Fruit fly (Drosophila melanogaster) whole organism, embryonic: ENCODE measurements around the gene CG33267.

ENCODE experiments used
- CG10147 ChIP-seq: fragments of 200-800 bp; sonication (Bioruptor generic); optimal IDR thresholded peaks from 2 replicates; lab custom pipeline; 2019; ENCODE audit warnings: missing biosample characterization, mild to moderate bottlenecking, missing genetic modification characterization, moderate library complexity
- CG10267 ChIP-seq: fragments of 200-800 bp; sonication (Bioruptor generic); optimal IDR thresholded peaks from 2 replicates; lab custom pipeline; 2018; ENCODE audit warnings: missing biosample characterization, mild to moderate bottlenecking, missing genetic modification characterization, moderate library complexity
- CG10462 ChIP-seq: fragments of 200-800 bp; sonication (Bioruptor generic); optimal IDR thresholded peaks from 2 replicates; lab custom pipeline; 2016; ENCODE audit warnings: missing biosample characterization, missing genetic modification characterization
- CG13123 ChIP-seq: fragments of 200-800 bp; sonication (Bioruptor generic); optimal IDR thresholded peaks from 2 replicates; lab custom pipeline; 2016; ENCODE audit warnings: missing biosample characterization, missing genetic modification characterization
- CG14667 ChIP-seq: fragments of 200-800 bp; sonication (Bioruptor generic); IDR thresholded peaks from 2 replicates; pipeline ENCODE4 v1.3.6; 2022; ENCODE audit warnings: missing biosample characterization, missing genetic modification characterization
- CG15514 ChIP-seq: fragments of 200-800 bp; sonication (Bioruptor generic); optimal IDR thresholded peaks from 3 replicates; lab custom pipeline; 2017; ENCODE audit warnings: missing biosample characterization, missing genetic modification characterization, mild to moderate bottlenecking, moderate library complexity, missing genetic modification reagents
- CG1602 ChIP-seq: fragments of 200-800 bp; sonication (Bioruptor generic); optimal IDR thresholded peaks from 3 replicates; lab custom pipeline; 2016; ENCODE audit warnings: missing biosample characterization, missing genetic modification characterization
- CG16813 ChIP-seq: fragments of 200-800 bp; sonication (Bioruptor generic); IDR thresholded peaks from 3 replicates; pipeline ENCODE4 v1.3.6; 2022; ENCODE audit warnings: missing biosample characterization, missing genetic modification characterization; ENCODE audit not compliant: partially characterized antibody
- CG17361 ChIP-seq: fragments of 200-800 bp; sonication (Bioruptor generic); IDR thresholded peaks from 3 replicates; pipeline ENCODE4 v1.3.6; 2022; ENCODE audit warnings: missing biosample characterization, missing genetic modification characterization
- CG17612 ChIP-seq: fragments of 200-800 bp; sonication (Bioruptor generic); IDR thresholded peaks from 2 replicates; pipeline ENCODE4 v1.3.6; 2022; ENCODE audit warnings: missing biosample characterization, missing genetic modification characterization
- CG17802 ChIP-seq: fragments of 200-800 bp; sonication (Bioruptor generic); optimal IDR thresholded peaks from 2 replicates; lab custom pipeline; 2018; ENCODE audit warnings: missing biosample characterization, mild to moderate bottlenecking, missing genetic modification characterization, moderate library complexity
- CG2199 ChIP-seq: fragments of 200-800 bp; sonication (Bioruptor generic); IDR thresholded peaks from 3 replicates; pipeline ENCODE4 v1.3.6; 2022; ENCODE audit warnings: missing biosample characterization, missing genetic modification characterization
- CG3726 ChIP-seq: fragments of 200-800 bp; sonication (Bioruptor generic); IDR thresholded peaks from 3 replicates; pipeline ENCODE4, ENCODE4 v1.3.6; 2022; ENCODE audit warnings: missing biosample characterization, missing genetic modification characterization
- CG3847 ChIP-seq: fragments of 200-800 bp; sonication (Bioruptor generic); IDR thresholded peaks from 2 replicates; pipeline ENCODE4 v1.3.6; 2022; ENCODE audit warnings: missing biosample characterization, missing genetic modification characterization
- CG4707 ChIP-seq: fragments of 200-800 bp; sonication (Bioruptor generic); optimal IDR thresholded peaks from 2 replicates; lab custom pipeline; 2018; ENCODE audit warnings: missing biosample characterization, mild to moderate bottlenecking, missing genetic modification characterization, moderate library complexity
- CG8089 ChIP-seq: fragments of 200-800 bp; sonication (Bioruptor generic); optimal IDR thresholded peaks from 3 replicates; lab custom pipeline; 2016; ENCODE audit warnings: missing biosample characterization, missing genetic modification characterization
- CG9727 ChIP-seq: fragments of 200-800 bp; sonication (Bioruptor generic); optimal IDR thresholded peaks from 3 replicates; lab custom pipeline; 2017; ENCODE audit warnings: missing biosample characterization, mild to moderate bottlenecking, missing genetic modification characterization
- Camta ChIP-seq: fragments of 200-800 bp; sonication (Bioruptor generic); optimal IDR thresholded peaks from 2 replicates; lab custom pipeline; 2016; ENCODE audit warnings: missing biosample characterization, missing genetic modification characterization
- Chrac-16 ChIP-seq: fragments of 200-800 bp; sonication (Bioruptor generic); optimal IDR thresholded peaks from 3 replicates; lab custom pipeline; 2016; ENCODE audit warnings: missing biosample characterization, missing genetic modification characterization
- Dref ChIP-seq: fragments of 200-800 bp; sonication (Bioruptor generic); IDR thresholded peaks from 2 replicates; pipeline ENCODE4 v1.3.6; 2022; ENCODE audit warnings: missing biosample characterization, missing genetic modification characterization
- Eip74EF ChIP-seq, 2 experiments: fragments of 200-800 bp in 1 of 2; fragments of >200 bp in 1 of 2; sonication (Bioruptor generic) in 1 of 2; optimal IDR thresholded peaks; 2 replicates each; lab custom pipeline; 2017 to 2019; ENCODE audit warnings: missing biosample characterization in 2 of 2, missing genetic modification characterization in 2 of 2, mild to moderate bottlenecking in 1 of 2, moderate library complexity in 1 of 2
- Fer1 ChIP-seq: fragments of 200-800 bp; sonication (Bioruptor generic); optimal IDR thresholded peaks from 2 replicates; lab custom pipeline; 2017; ENCODE audit warnings: missing biosample characterization, mild to moderate bottlenecking, missing genetic modification characterization
- H15 ChIP-seq: fragments of 200-800 bp; sonication (Bioruptor generic); IDR thresholded peaks from 3 replicates; pipeline ENCODE4 v1.3.6; 2022; ENCODE audit warnings: missing biosample characterization, missing genetic modification characterization
- HmgZ ChIP-seq: fragments of 200-800 bp; sonication (Bioruptor generic); optimal IDR thresholded peaks from 2 replicates; lab custom pipeline; 2018; ENCODE audit warnings: missing biosample characterization, mild to moderate bottlenecking, missing genetic modification characterization
- Kr ChIP-seq: fragments of 200-800 bp; sonication (Bioruptor generic); optimal IDR thresholded peaks from 2 replicates; lab custom pipeline; 2017; ENCODE audit warnings: missing biosample characterization, mild to moderate bottlenecking, missing genetic modification characterization
- NC2β ChIP-seq: fragments of 200-800 bp; sonication (Bioruptor generic); optimal IDR thresholded peaks from 2 replicates; lab custom pipeline; 2016; ENCODE audit warnings: missing biosample characterization, missing genetic modification characterization
- Nf-YA ChIP-seq: fragments of 200-800 bp; sonication (Bioruptor generic); IDR thresholded peaks from 2 replicates; pipeline ENCODE4 v1.3.6; 2022; ENCODE audit warnings: missing biosample characterization, missing genetic modification characterization
- Sry-β ChIP-seq: fragments of 200-800 bp; sonication (Bioruptor generic); optimal IDR thresholded peaks from 2 replicates; lab custom pipeline; 2018; ENCODE audit warnings: missing biosample characterization, mild to moderate bottlenecking, missing genetic modification characterization, moderate library complexity
- ab ChIP-seq: fragments of 200-800 bp; sonication (Bioruptor generic); optimal IDR thresholded peaks from 2 replicates; lab custom pipeline; 2016; ENCODE audit warnings: missing biosample characterization, missing genetic modification characterization
- ac ChIP-seq: fragments of 200-800 bp; sonication (Bioruptor generic); optimal IDR thresholded peaks from 3 replicates; lab custom pipeline; 2017; ENCODE audit warnings: missing biosample characterization, mild to moderate bottlenecking, missing genetic modification characterization
- cas ChIP-seq: fragments of 200-800 bp; sonication (Bioruptor generic); IDR thresholded peaks from 2 replicates; pipeline ENCODE4 v1.3.6; 2022; ENCODE audit warnings: missing biosample characterization, missing genetic modification characterization
- emc ChIP-seq: fragments of 200-800 bp; sonication (Bioruptor generic); optimal IDR thresholded peaks from 2 replicates; lab custom pipeline; 2016; ENCODE audit warnings: missing biosample characterization, missing genetic modification characterization
- hbn ChIP-seq: fragments of 200-800 bp; sonication (Bioruptor generic); IDR thresholded peaks from 2 replicates; pipeline ENCODE4 v1.3.6; 2022; ENCODE audit warnings: missing biosample characterization, missing genetic modification characterization; ENCODE audit not compliant: partially characterized antibody
- her ChIP-seq: fragments of 200-800 bp; sonication (Bioruptor generic); optimal IDR thresholded peaks from 2 replicates; lab custom pipeline; 2016; ENCODE audit warnings: missing biosample characterization, missing genetic modification characterization
- jing ChIP-seq: fragments of 200-800 bp; sonication (Bioruptor generic); optimal IDR thresholded peaks from 2 replicates; lab custom pipeline; 2018; ENCODE audit warnings: missing biosample characterization, mild to moderate bottlenecking, missing genetic modification characterization
- jumu ChIP-seq: fragments of 200-800 bp; sonication (Bioruptor generic); optimal IDR thresholded peaks from 3 replicates; lab custom pipeline; 2016; ENCODE audit warnings: missing biosample characterization, missing genetic modification characterization
- nom ChIP-seq: fragments of 200-800 bp; sonication (Bioruptor generic); optimal IDR thresholded peaks from 2 replicates; lab custom pipeline; 2017; ENCODE audit warnings: missing biosample characterization, missing genetic modification characterization, mild to moderate bottlenecking, moderate library complexity, missing genetic modification reagents
- odd ChIP-seq: fragments of 200-800 bp; sonication (Bioruptor generic); optimal IDR thresholded peaks from 2 replicates; lab custom pipeline; 2017; ENCODE audit warnings: missing biosample characterization, mild to moderate bottlenecking, missing genetic modification characterization
- onecut ChIP-seq: fragments of 200-800 bp; sonication (Bioruptor generic); IDR thresholded peaks from 2 replicates; pipeline ENCODE4 v1.3.6; 2022; ENCODE audit warnings: missing biosample characterization, missing genetic modification characterization
- org-1 ChIP-seq: fragments of 200-800 bp; sonication (Bioruptor generic); optimal IDR thresholded peaks from 2 replicates; lab custom pipeline; 2017; ENCODE audit warnings: missing biosample characterization, missing genetic modification characterization
- pzg ChIP-seq: fragments of 200-800 bp; sonication (Bioruptor generic); optimal IDR thresholded peaks from 3 replicates; lab custom pipeline; 2018; ENCODE audit warnings: missing biosample characterization, mild to moderate bottlenecking, missing genetic modification characterization, moderate library complexity
- rib ChIP-seq: fragments of 200-800 bp; sonication (Bioruptor generic); IDR thresholded peaks from 2 replicates; pipeline ENCODE4 v1.3.6; 2022; ENCODE audit warnings: missing biosample characterization, missing genetic modification characterization
- schlank ChIP-seq: fragments of 200-800 bp; sonication (Bioruptor generic); optimal IDR thresholded peaks from 2 replicates; lab custom pipeline; 2018; ENCODE audit warnings: missing biosample characterization, mild to moderate bottlenecking, missing genetic modification characterization
- scrt ChIP-seq: fragments of 200-800 bp; sonication (Bioruptor generic); optimal IDR thresholded peaks from 2 replicates; lab custom pipeline; 2018; ENCODE audit warnings: missing biosample characterization, mild to moderate bottlenecking, missing genetic modification characterization, moderate library complexity
- sim ChIP-seq: fragments of 200-800 bp; sonication (Bioruptor generic); IDR thresholded peaks from 2 replicates; pipeline ENCODE4 v1.3.6; 2022; ENCODE audit warnings: missing biosample characterization, missing genetic modification characterization
- sob ChIP-seq: fragments of 200-800 bp; sonication (Bioruptor generic); IDR thresholded peaks from 2 replicates; pipeline ENCODE4 v1.3.6; 2022; ENCODE audit warnings: missing biosample characterization, missing genetic modification characterization
- stwl ChIP-seq: fragments of 200-800 bp; sonication (Bioruptor generic); optimal IDR thresholded peaks from 3 replicates; lab custom pipeline; 2018; ENCODE audit warnings: missing biosample characterization, mild to moderate bottlenecking, missing genetic modification characterization, moderate library complexity
- twi ChIP-seq: fragments of 200-800 bp; optimal IDR thresholded peaks from 2 replicates; lab custom pipeline; 2019; ENCODE audit warnings: missing biosample characterization, mild to moderate bottlenecking, missing genetic modification characterization, moderate library complexity
- zf30C ChIP-seq: fragments of 200-800 bp; sonication (Bioruptor generic); optimal IDR thresholded peaks from 3 replicates; lab custom pipeline; 2018; ENCODE audit warnings: missing biosample characterization, mild to moderate bottlenecking, missing genetic modification characterization

CG33267 gene

dm6 chr3L:11561946-11562760, 2.1 kb upstream of the CG33267 start, which contains the start of the genes CG7394 and Mob2 (continued):
- TF ChIP-seq twi (tag; lab: Kevin White, UChicago), result peak; percentile 80
- TF ChIP-seq Camta (GFP tag; lab: Kevin White, UChicago), result peak; percentile 81
- TF ChIP-seq sim, result peak; percentile 59; the same call in 1 of the 2 replicates
- peak; percentile 92 for TF ChIP-seq stwl (tag; lab: Kevin White, UChicago)
- TF ChIP-seq ab, result no peak
- TF ChIP-seq CG2199 (GFP tag; lab: Robert Waterston, UW), result no peak
- TF ChIP-seq emc (GFP tag; lab: Kevin White, UChicago), result peak; percentile 65
- TF ChIP-seq NC2β, result peak; percentile 84
- TF ChIP-seq CG8089, result peak; percentile 37
- TF ChIP-seq schlank (tag; lab: Kevin White, UChicago), result peak; percentile 65
- TF ChIP-seq CG10462 (GFP tag; lab: Kevin White, UChicago), result peak; percentile 81
- peak; percentile 81 for TF ChIP-seq CG14667
- TF ChIP-seq CG4707 (GFP tag; lab: Kevin White, UChicago), result peak; percentile 70
- TF ChIP-seq hbn (GFP tag; lab: Robert Waterston, UW), result peak; percentile 81; the same call in 1 of the 2 replicates
- no peak for TF ChIP-seq zf30C
- TF ChIP-seq CG17802 (tag; lab: Kevin White, UChicago), result peak; percentile 62
- peak; percentile 93 for TF ChIP-seq sob (GFP tag; lab: Robert Waterston, UW)
- TF ChIP-seq her (GFP tag; lab: Kevin White, UChicago), result peak; percentile 46
- peak; percentile 50 for TF ChIP-seq Sry-β (GFP tag; lab: Kevin White, UChicago)
- TF ChIP-seq ac (GFP tag; lab: Kevin White, UChicago), result peak; percentile 15
- peak; percentile 75 for TF ChIP-seq jing
- TF ChIP-seq scrt (GFP tag; lab: Kevin White, UChicago), result peak; percentile 64
- TF ChIP-seq CG10147 (GFP tag; lab: Kevin White, UChicago), result peak; percentile 51
- TF ChIP-seq Kr (GFP tag; lab: Kevin White, UChicago), result no peak
- TF ChIP-seq CG17612 (GFP tag; lab: Robert Waterston, UW), result peak; percentile 84
- peak; percentile 88 for TF ChIP-seq CG13123 (GFP tag; lab: Kevin White, UChicago)
- peak; percentile 25 for TF ChIP-seq org-1
- TF ChIP-seq Dref (GFP tag; lab: Robert Waterston, UW), result peak; percentile 75
- TF ChIP-seq CG17361 (GFP tag; lab: Robert Waterston, UW), result peak; percentile 82
- peak; percentile 68 for TF ChIP-seq cas (GFP tag; lab: Robert Waterston, UW)
- TF ChIP-seq nom (GFP tag; lab: Kevin White, UChicago), result peak; percentile 14
- peak; percentile 89 for TF ChIP-seq CG16813
- TF ChIP-seq H15 (GFP tag; lab: Robert Waterston, UW), result peak; percentile 88
- peak; percentile 90 for TF ChIP-seq Chrac-16 (GFP tag; lab: Kevin White, UChicago)
- peak in 1 of 2 experiments; percentile 70 for TF ChIP-seq Eip74EF (GFP tag; optimal IDR thresholded peaks at IDR 0.05; lab: Kevin White, UChicago)
- TF ChIP-seq pzg (GFP tag; lab: Kevin White, UChicago), result peak; percentile 85
- peak; percentile 76 for TF ChIP-seq Nf-YA
- TF ChIP-seq CG1602 (GFP tag; lab: Kevin White, UChicago), result peak; percentile 89
- TF ChIP-seq Fer1 (GFP tag; lab: Kevin White, UChicago), result peak; percentile 80
- TF ChIP-seq CG3726 (GFP tag; lab: Robert Waterston, UW), result peak; percentile 81
- peak; percentile 69 for TF ChIP-seq odd
- peak; percentile 74 for TF ChIP-seq jumu (GFP tag; lab: Kevin White, UChicago)
- peak; percentile 65 for TF ChIP-seq onecut (GFP tag; lab: Robert Waterston, UW)
- peak; percentile 85 for TF ChIP-seq CG10267 (tag; lab: Kevin White, UChicago)
- TF ChIP-seq CG9727, result peak; percentile 93
- TF ChIP-seq HmgZ, result peak; percentile 92
- peak; percentile 80 for TF ChIP-seq CG15514 (GFP tag; lab: Kevin White, UChicago)
- TF ChIP-seq rib (GFP tag; lab: Robert Waterston, UW), result peak; percentile 87
- peak; percentile 89 for TF ChIP-seq CG3847 (GFP tag; lab: Robert Waterston, UW)
